Fruit fly (Drosophila melanogaster) whole organism, pupa: Measurements from ENCODE around the gene CG15200.

Experiments used
- CG13204 ChIP-seq: fragments of 200-800 bp; sonication (Bioruptor generic); optimal IDR thresholded peaks from 2 replicates; lab custom pipeline; 2018; ENCODE audit warnings: missing biosample characterization, mild to moderate bottlenecking, missing genetic modification characterization, moderate library complexity
- CG14655 ChIP-seq: fragments of 200-800 bp; sonication (Bioruptor generic); optimal IDR thresholded peaks from 3 replicates; lab custom pipeline; 2017; ENCODE audit warnings: mild to moderate bottlenecking, missing biosample characterization, missing genetic modification reagents, missing genetic modification characterization
- CG17806 ChIP-seq: fragments of 200-800 bp; sonication (Bioruptor generic); optimal IDR thresholded peaks from 2 replicates; lab custom pipeline; 2018; ENCODE audit warnings: missing biosample characterization, mild to moderate bottlenecking, missing genetic modification characterization, moderate library complexity
- CG34367 ChIP-seq: fragments of 200-800 bp; sonication (Bioruptor generic); optimal IDR thresholded peaks from 2 replicates; lab custom pipeline; 2018; ENCODE audit warnings: missing biosample characterization, mild to moderate bottlenecking, missing genetic modification characterization
- CG9948 ChIP-seq: fragments of 200-800 bp; sonication (Bioruptor generic); optimal IDR thresholded peaks from 2 replicates; lab custom pipeline; 2018; ENCODE audit warnings: missing biosample characterization, mild to moderate bottlenecking, missing genetic modification characterization, moderate library complexity
- EcR ChIP-seq: fragments of 200-800 bp; sonication (Bioruptor generic); optimal IDR thresholded peaks from 3 replicates; lab custom pipeline; 2019; ENCODE audit warnings: missing biosample characterization, missing genetic modification characterization, mild to moderate bottlenecking, moderate library complexity, missing genetic modification reagents
- Ets98B ChIP-seq: fragments of 200-800 bp; sonication (Bioruptor generic); IDR thresholded peaks from 2 replicates; pipeline ENCODE4 v1.3.6; 2022; ENCODE audit warnings: missing biosample characterization, missing genetic modification characterization
- fd96Ca ChIP-seq: fragments of 200-800 bp; sonication (Bioruptor generic); IDR thresholded peaks from 3 replicates; pipeline ENCODE4 v1.3.6; 2022; ENCODE audit warnings: missing biosample characterization, missing genetic modification characterization
- rn ChIP-seq: fragments of 200-800 bp; sonication (Bioruptor generic); IDR thresholded peaks from 2 replicates; pipeline ENCODE4 v1.3.6; 2022; ENCODE audit warnings: missing biosample characterization, missing genetic modification characterization

DNA sequence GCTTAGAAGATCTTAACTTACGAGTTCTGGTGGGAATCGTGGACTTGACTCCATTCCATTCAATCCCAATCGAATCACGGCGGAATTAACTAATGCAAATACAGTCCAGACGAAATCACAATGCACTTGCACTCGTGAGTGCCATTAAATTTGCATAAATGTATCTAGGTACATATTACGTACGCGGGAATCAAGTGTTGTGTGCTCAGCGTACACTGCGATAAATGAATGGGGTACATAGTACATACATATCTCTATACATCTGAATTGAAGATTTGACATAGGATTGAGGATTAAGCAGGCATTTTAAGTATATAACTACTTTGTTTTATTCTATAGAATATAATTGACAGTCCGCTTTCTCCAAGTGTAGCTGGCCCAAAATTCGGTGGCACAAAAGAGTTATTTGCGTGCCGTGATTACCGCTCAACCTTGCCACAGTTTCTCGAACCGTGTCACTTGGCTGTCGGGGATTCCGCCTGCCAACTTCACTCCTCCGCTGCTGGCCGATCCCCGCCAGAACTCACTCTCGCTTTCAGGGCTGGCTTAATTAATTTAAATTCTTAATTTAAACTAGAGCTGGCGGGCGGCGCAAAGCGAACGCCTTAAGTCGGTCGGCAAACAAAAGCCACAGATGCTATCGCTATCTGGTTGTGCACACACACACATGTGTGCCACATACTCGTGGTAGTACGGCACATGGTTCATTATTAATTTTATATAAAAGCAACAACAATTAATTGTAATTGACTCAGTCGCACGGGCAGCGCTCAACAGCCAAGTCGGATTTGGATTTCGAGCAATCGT, 40.7 kb upstream of the CG15200 start, which contains the start of the genes CG15199 and CG15202:
- TF ChIP-seq Ets98B (GFP tag; lab: Robert Waterston, UW) (no peak), EcR (GFP tag; lab: Kevin White, UChicago) (no peak), CG34367 (tag; lab: Kevin White, UChicago) (no peak), CG13204 (GFP tag; lab: Kevin White, UChicago) (no peak), CG14655 (GFP tag; lab: Kevin White, UChicago) (no peak), CG9948 (tag; lab: Kevin White, UChicago) (no peak), rn (no peak), CG17806 (tag; lab: Kevin White, UChicago) (no peak), fd96Ca (GFP tag; lab: Robert Waterston, UW) (no peak)
